Worm (Caenorhabditis elegans) whole organism, late embryonic: ENCODE results near the gene cls-1.

Source experiments
- C38D4.7 ChIP-seq: fragments of 200-800 bp; sonication (Bioruptor generic); optimal IDR thresholded peaks from 2 replicates; lab custom pipeline; 2018; ENCODE audit warnings: mild to moderate bottlenecking, missing genetic modification characterization, moderate library complexity, missing compliant biosample characterization
- F13H6.1 ChIP-seq: sonication (generic microtip); optimal IDR thresholded peaks from 2 replicates; lab custom pipeline; 2016; ENCODE audit warnings: missing genetic modification characterization, missing compliant biosample characterization
- K02D7.2 ChIP-seq: sonication (generic microtip); optimal IDR thresholded peaks from 2 replicates; lab custom pipeline; 2017; ENCODE audit warnings: mild to moderate bottlenecking, missing genetic modification characterization, missing compliant biosample characterization
- K09A11.1 ChIP-seq: sonication (generic microtip); optimal IDR thresholded peaks from 2 replicates; lab custom pipeline; 2017; ENCODE audit warnings: antibody characterized with exemption, mild to moderate bottlenecking, missing genetic modification characterization, missing compliant biosample characterization; ENCODE audit not compliant: insufficient read depth
- Y22D7AL.16 ChIP-seq: sonication (generic microtip); optimal IDR thresholded peaks from 2 replicates; lab custom pipeline; 2016; ENCODE audit warnings: missing genetic modification characterization, missing compliant biosample characterization
- ahr-1 ChIP-seq: sonication (generic microtip); optimal IDR thresholded peaks from 2 replicates; lab custom pipeline; 2016; ENCODE audit warnings: missing genetic modification characterization, missing compliant biosample characterization
- ama-1 ChIP-seq: fragments of 150-350 bp; optimal IDR thresholded peaks from 2 replicates; lab custom pipeline; 2014
- ceh-14 ChIP-seq: sonication (generic microtip); optimal IDR thresholded peaks from 2 replicates; lab custom pipeline; 2016; ENCODE audit warnings: missing genotype, missing genetic modification characterization, missing compliant biosample characterization
- ceh-19 ChIP-seq: fragments of 200-800 bp; sonication (Bioruptor generic); optimal IDR thresholded peaks from 2 replicates; lab custom pipeline; 2018; ENCODE audit warnings: mild to moderate bottlenecking, missing genetic modification characterization, missing compliant biosample characterization
- ceh-2 ChIP-seq: sonication (generic microtip); optimal IDR thresholded peaks from 2 replicates; lab custom pipeline; 2016; ENCODE audit warnings: missing genotype, missing genetic modification characterization, missing compliant biosample characterization
- ceh-24 ChIP-seq: sonication (generic microtip); optimal IDR thresholded peaks from 2 replicates; lab custom pipeline; 2016; ENCODE audit warnings: mild to moderate bottlenecking, missing genetic modification characterization, missing compliant biosample characterization
- ceh-30 ChIP-seq: fragments of 150-350 bp; optimal IDR thresholded peaks from 2 replicates; lab custom pipeline; 2014; ENCODE audit warnings: missing biosample characterization, missing genetic modification characterization
- ceh-31 ChIP-seq: sonication (generic microtip); optimal IDR thresholded peaks from 2 replicates; lab custom pipeline; 2016; ENCODE audit warnings: missing genetic modification characterization, missing compliant biosample characterization
- ceh-48 ChIP-seq: sonication (generic microtip); optimal IDR thresholded peaks from 2 replicates; lab custom pipeline; 2016; ENCODE audit warnings: missing genetic modification characterization, inconsistent platforms, missing compliant biosample characterization
- ceh-6 ChIP-seq: fragments of 200-800 bp; sonication (Bioruptor generic); optimal IDR thresholded peaks from 2 replicates; lab custom pipeline; 2018; ENCODE audit warnings: mild to moderate bottlenecking, missing genetic modification characterization, missing compliant biosample characterization
- ceh-9 ChIP-seq: sonication (generic microtip); optimal IDR thresholded peaks from 2 replicates; lab custom pipeline; 2016; ENCODE audit warnings: mild to moderate bottlenecking, missing genetic modification characterization, inconsistent platforms, missing compliant biosample characterization
- dmd-4 ChIP-seq: sonication (generic microtip); optimal IDR thresholded peaks from 2 replicates; lab custom pipeline; 2016; ENCODE audit warnings: borderline replicate concordance, missing genetic modification characterization, missing compliant biosample characterization
- dve-1 ChIP-seq: sonication (generic microtip); optimal IDR thresholded peaks from 2 replicates; lab custom pipeline; 2017; ENCODE audit warnings: antibody characterized with exemption, mild to moderate bottlenecking, missing genetic modification characterization, missing compliant biosample characterization
- elt-2 ChIP-seq: sonication (generic microtip); optimal IDR thresholded peaks from 2 replicates; lab custom pipeline; 2016; ENCODE audit warnings: missing genetic modification reagents, missing genetic modification characterization, missing compliant biosample characterization
- elt-4 ChIP-seq: sonication (generic microtip); optimal IDR thresholded peaks from 2 replicates; lab custom pipeline; 2016; ENCODE audit warnings: missing genetic modification characterization, missing compliant biosample characterization
- fkh-10 ChIP-seq: fragments of 150-350 bp; optimal IDR thresholded peaks from 2 replicates; lab custom pipeline; 2014; ENCODE audit warnings: missing biosample characterization, missing genetic modification reagents, missing genetic modification characterization
- hlh-13 ChIP-seq: fragments of 200-800 bp; sonication (Bioruptor generic); optimal IDR thresholded peaks from 2 replicates; lab custom pipeline; 2018; ENCODE audit warnings: mild to moderate bottlenecking, missing genetic modification characterization, missing compliant biosample characterization
- hlh-15 ChIP-seq: sonication (generic microtip); optimal IDR thresholded peaks from 2 replicates; lab custom pipeline; 2016; ENCODE audit warnings: missing genetic modification characterization, missing compliant biosample characterization
- hlh-30 ChIP-seq: sonication (generic microtip); optimal IDR thresholded peaks from 2 replicates; lab custom pipeline; 2017; ENCODE audit warnings: antibody characterized with exemption, missing genetic modification characterization, missing compliant biosample characterization; ENCODE audit not compliant: insufficient read depth
- hlh-8 ChIP-seq: sonication (generic microtip); optimal IDR thresholded peaks from 2 replicates; lab custom pipeline; 2016; ENCODE audit warnings: missing genotype, missing genetic modification characterization, missing compliant biosample characterization
- lim-6 ChIP-seq: sonication (generic microtip); optimal IDR thresholded peaks from 2 replicates; lab custom pipeline; 2016; ENCODE audit warnings: missing genetic modification characterization, missing compliant biosample characterization
- lin-11 ChIP-seq: fragments of 200-800 bp; sonication (Bioruptor generic); optimal IDR thresholded peaks from 2 replicates; lab custom pipeline; 2018; ENCODE audit warnings: mild to moderate bottlenecking, missing genetic modification characterization, missing compliant biosample characterization
- mec-3 ChIP-seq: sonication (generic microtip); optimal IDR thresholded peaks from 2 replicates; lab custom pipeline; 2016; ENCODE audit warnings: borderline replicate concordance, missing genetic modification characterization, missing compliant biosample characterization
- nhr-11 ChIP-seq: fragments of 150-350 bp; optimal IDR thresholded peaks from 2 replicates; lab custom pipeline; 2014; ENCODE audit warnings: missing biosample characterization, missing genetic modification characterization
- nhr-232 ChIP-seq: sonication (generic microtip); optimal IDR thresholded peaks from 2 replicates; lab custom pipeline; 2016; ENCODE audit warnings: missing genetic modification characterization, missing compliant biosample characterization
- pha-2 ChIP-seq: sonication (generic microtip); optimal IDR thresholded peaks from 2 replicates; lab custom pipeline; 2017; ENCODE audit warnings: mild to moderate bottlenecking, missing genetic modification characterization, missing compliant biosample characterization
- pha-4 ChIP-seq: fragments of 150-350 bp; optimal IDR thresholded peaks from 2 replicates; lab custom pipeline; 2018; ENCODE audit warnings: missing biosample characterization, missing genetic modification reagents, missing genetic modification characterization
- pqm-1 ChIP-seq: sonication (generic microtip); optimal IDR thresholded peaks from 2 replicates; lab custom pipeline; 2016; ENCODE audit warnings: missing genetic modification characterization, missing compliant biosample characterization
- ref-2 ChIP-seq: sonication (generic microtip); optimal IDR thresholded peaks from 2 replicates; lab custom pipeline; 2016; ENCODE audit warnings: missing genetic modification characterization, missing compliant biosample characterization
- sox-2 ChIP-seq: fragments of 200-800 bp; sonication (Bioruptor generic); IDR thresholded peaks from 2 replicates; pipeline ENCODE4 v1.3.6; 2022; ENCODE audit warnings: missing genetic modification reagents, missing genetic modification characterization, missing compliant biosample characterization
- tbx-7 ChIP-seq: sonication (generic microtip); optimal IDR thresholded peaks from 2 replicates; lab custom pipeline; 2016; ENCODE audit warnings: missing genotype, missing genetic modification characterization, missing compliant biosample characterization
- unc-42 ChIP-seq: sonication (generic microtip); optimal IDR thresholded peaks from 2 replicates; lab custom pipeline; 2016; ENCODE audit warnings: missing genotype, missing genetic modification characterization, missing compliant biosample characterization
- unc-55 ChIP-seq: sonication (generic microtip); optimal IDR thresholded peaks from 2 replicates; lab custom pipeline; 2017; ENCODE audit warnings: missing biosample characterization, missing genetic modification reagents, missing genetic modification characterization
- unc-86 ChIP-seq: sonication (generic microtip); optimal IDR thresholded peaks from 2 replicates; lab custom pipeline; 2016; ENCODE audit warnings: missing genetic modification characterization, missing compliant biosample characterization
- ztf-16 ChIP-seq: sonication (generic microtip); optimal IDR thresholded peaks from 2 replicates; lab custom pipeline; 2017; ENCODE audit warnings: missing genetic modification characterization, missing compliant biosample characterization

cls-1 gene

DNA sequence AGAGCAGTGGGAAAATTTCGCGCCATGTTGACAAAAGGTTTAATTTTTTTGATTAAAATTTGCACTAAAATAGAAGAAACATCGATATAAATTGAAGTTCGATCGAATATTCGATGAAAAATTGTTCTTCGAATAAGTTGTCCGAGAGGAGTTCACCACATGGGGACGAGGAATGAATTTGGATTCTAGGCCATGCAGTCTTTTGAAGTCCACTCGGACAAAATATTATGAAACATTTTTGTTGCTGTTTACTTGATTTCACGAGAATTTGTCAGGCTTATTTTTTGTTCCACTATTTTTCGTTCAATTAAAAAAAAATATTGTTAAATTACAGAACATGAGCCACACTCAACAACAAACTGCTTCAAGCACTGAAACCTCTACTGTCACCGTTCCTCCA, 12.7 kb downstream of the cls-1 start, which contains the start of the genes cux-7 and C07H6.2 (continued):
- TF ChIP-seq pha-2 (tag; lab: Kevin White, UChicago) (no peak), F13H6.1 (peak; percentile 94), unc-55 (GFP tag; lab: Kevin White, UChicago) (peak; percentile 13), ztf-16 (peak; percentile 65), mec-3 (tag; lab: Kevin White, UChicago) (peak; percentile 96), K02D7.2 (no peak), Y22D7AL.16 (tag; lab: Kevin White, UChicago) (peak; percentile 27), unc-42 (tag; lab: Kevin White, UChicago) (peak; percentile 72), ceh-9 (tag; lab: Kevin White, UChicago) (no peak), ref-2 (tag; lab: Kevin White, UChicago) (peak; percentile 97), C38D4.7 (GFP tag; lab: Kevin White, UChicago) (no peak), hlh-30 (no peak), ceh-30 (tag; lab: Kevin White, UChicago) (no peak), nhr-11 (no peak), dve-1 (tag; lab: Kevin White, UChicago) (no peak), lim-6 (tag; lab: Kevin White, UChicago) (peak; percentile 94), ceh-31 (peak; percentile 99), ceh-6 (GFP tag; lab: Kevin White, UChicago) (peak; percentile 46), fkh-10 (no peak), ceh-48 (peak; percentile 34), ceh-19 (peak; percentile 62), ahr-1 (tag; lab: Kevin White, UChicago) (peak; percentile 90), unc-86 (tag; lab: Kevin White, UChicago) (peak; percentile 35), ceh-2 (tag; lab: Kevin White, UChicago) (peak; percentile 99), sox-2 (GFP tag; lab: Robert Waterston, UW) (no peak), elt-2 (tag; lab: Kevin White, UChicago) (peak; percentile 90), hlh-8 (tag; lab: Kevin White, UChicago) (peak; percentile 94), pha-4 (no peak), elt-4 (tag; lab: Kevin White, UChicago) (no peak), pqm-1 (tag; lab: Kevin White, UChicago) (peak; percentile 69), ceh-14 (tag; lab: Kevin White, UChicago) (peak; percentile 84)

DNA sequence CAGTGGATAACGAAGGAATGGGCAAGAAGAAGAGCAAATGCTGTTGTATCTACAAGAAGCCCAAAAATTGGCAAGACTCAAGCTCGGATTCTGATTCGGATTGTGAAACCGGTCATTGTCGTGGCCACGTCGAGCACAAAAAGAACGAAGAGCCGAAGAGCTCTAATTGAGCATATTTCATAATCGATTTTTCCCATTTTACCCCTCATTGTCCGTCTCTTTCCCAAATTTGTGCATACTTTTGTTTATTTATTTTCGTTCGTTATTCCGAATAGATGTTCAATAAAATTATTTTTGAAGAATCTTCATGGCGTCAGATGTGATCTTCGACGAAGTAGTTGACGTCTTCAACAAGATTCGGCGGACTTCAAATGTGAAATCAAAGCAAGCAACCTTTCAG, 13.2 kb downstream of the cls-1 start, which contains the start of gene lig-4:
Gene lig-4 (plus strand): TSS at position 301 of the 400 bp plus-strand sequence.
- no peak for TF ChIP-seq unc-55 (GFP tag; lab: Kevin White, UChicago)
- no peak for TF ChIP-seq fkh-10
- TF ChIP-seq hlh-8 (tag; lab: Kevin White, UChicago): no peak
- no peak for TF ChIP-seq mec-3 (tag; lab: Kevin White, UChicago)
- no peak for TF ChIP-seq ref-2 (tag; lab: Kevin White, UChicago)
- TF ChIP-seq ceh-30 (tag; lab: Kevin White, UChicago): no peak
- TF ChIP-seq nhr-11: no peak
- no peak for TF ChIP-seq ama-1 (lab: Kevin White, UChicago)
- no peak for TF ChIP-seq nhr-232
- TF ChIP-seq hlh-15: no peak
- TF ChIP-seq tbx-7: no peak
- TF ChIP-seq dmd-4 (tag; lab: Kevin White, UChicago): no peak
- no peak for TF ChIP-seq ahr-1 (tag; lab: Kevin White, UChicago)
- TF ChIP-seq K09A11.1 (tag; lab: Kevin White, UChicago): no peak
- no peak for TF ChIP-seq lin-11 (tag; lab: Kevin White, UChicago)
- no peak for TF ChIP-seq hlh-13 (GFP tag; lab: Kevin White, UChicago)
- TF ChIP-seq ceh-24 (tag; lab: Kevin White, UChicago): no peak
- no peak for TF ChIP-seq F13H6.1
- no peak for TF ChIP-seq dve-1 (tag; lab: Kevin White, UChicago)
